Worm (Caenorhabditis elegans): ENCODE results near the gene F37C4.5.

Gene F37C4.5

DNA sequence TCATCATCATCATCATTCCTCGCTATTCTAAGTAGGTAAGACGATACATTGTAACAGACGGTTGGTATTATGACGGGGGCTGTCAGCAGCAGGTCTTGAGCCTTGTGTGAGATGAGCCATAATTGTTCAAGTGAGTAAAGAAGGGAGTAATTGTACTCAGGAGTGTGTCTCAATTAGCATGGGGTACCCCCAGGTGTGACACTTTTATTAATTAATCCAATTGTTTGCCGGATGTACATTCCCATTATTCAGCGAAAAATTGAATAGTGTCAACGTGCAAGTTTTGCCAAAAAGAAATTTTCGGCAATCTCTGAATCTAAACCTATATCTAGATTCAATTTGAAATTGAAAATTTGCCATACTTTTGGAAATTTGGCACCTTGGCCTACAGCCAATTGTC, 24.6 kb downstream of the F37C4.5 start:
- TF ChIP-seq F49E8.2 (tag; optimal IDR thresholded peaks at IDR 0.05; ENCODE audit: insufficient read depth): no peak
- no peak for TF ChIP-seq F37B4.10 (GFP tag; IDR thresholded peaks at IDR 0.05)
- no peak for TF ChIP-seq mcd-1 (GFP tag; IDR thresholded peaks at IDR 0.05)

DNA sequence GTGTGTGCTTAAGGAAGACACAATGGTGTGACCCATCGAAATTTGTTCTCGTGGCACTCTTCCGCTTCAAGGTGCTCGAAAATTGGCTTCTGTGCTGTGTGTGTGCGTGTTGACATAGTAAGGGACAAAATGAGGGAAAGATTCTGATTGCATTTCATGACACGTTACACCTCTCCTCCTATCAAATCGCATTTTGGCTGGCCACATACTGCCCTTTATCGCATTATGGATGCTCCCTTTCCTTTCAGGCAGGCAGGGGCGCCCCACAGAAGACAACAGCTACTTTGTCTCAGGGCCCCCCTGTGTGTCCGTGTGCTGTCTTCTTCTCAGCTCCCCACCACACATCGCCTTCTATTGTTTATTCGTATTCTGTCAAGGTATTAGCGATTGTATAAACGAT, 26.1 kb downstream of the F37C4.5 start:
- no peak for TF ChIP-seq F55B11.4 (tag; optimal IDR thresholded peaks at IDR 0.05; ENCODE audit: borderline replicate concordance, insufficient read depth)
- no peak for TF ChIP-seq cebp-2 (GFP tag; IDR thresholded peaks at IDR 0.05)
- no peak for TF ChIP-seq egl-44 (GFP tag; IDR thresholded peaks at IDR 0.05)
- TF ChIP-seq ztf-26 (tag; optimal IDR thresholded peaks at IDR 0.05): no peak
- TF ChIP-seq madf-3 (GFP tag; IDR thresholded peaks at IDR 0.05): 0 out of 2 replicates have a peak, but pooled peaks have one; percentile 19
- TF ChIP-seq attf-3 (GFP tag; conservative IDR thresholded peaks at IDR 0.05): no peak
- TF ChIP-seq F57C9.4 (tag; optimal IDR thresholded peaks at IDR 0.05): no peak
- TF ChIP-seq bed-1 (GFP tag; IDR thresholded peaks at IDR 0.05): no peak
- peak; percentile 40; the same call in 1 of the 2 replicates for TF ChIP-seq zfh-2 (GFP tag; conservative IDR thresholded peaks at IDR 0.05)
- no peak for TF ChIP-seq madf-10 (tag; optimal IDR thresholded peaks at IDR 0.05)

DNA sequence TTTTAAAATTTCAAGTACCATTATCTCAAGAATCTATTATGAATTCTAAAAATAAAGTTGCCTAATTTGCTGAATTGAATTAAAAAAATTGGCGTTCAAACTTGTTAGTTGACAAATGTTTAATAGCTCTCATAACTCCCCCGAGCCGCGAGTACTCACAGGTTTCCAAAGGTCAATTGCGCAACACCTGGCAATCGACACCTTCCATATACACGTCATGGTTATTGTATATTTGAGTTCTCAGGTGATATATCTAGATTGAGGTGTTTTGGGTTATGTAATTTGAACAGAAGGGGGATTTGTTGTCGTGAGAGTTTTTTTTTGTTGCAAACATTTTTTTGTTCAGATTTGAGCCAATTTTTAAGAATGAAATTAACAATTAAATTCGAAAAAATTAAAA, 29.0 kb downstream of the F37C4.5 start:
- TF ChIP-seq nhr-179 (tag; optimal IDR thresholded peaks at IDR 0.05) (no peak), tlf-1 (GFP tag; optimal IDR thresholded peaks at IDR 0.05) (no peak), rec-8 (tag; optimal IDR thresholded peaks at IDR 0.05) (no peak)

ce11 chrIV:3844004-3844403, 29.6 kb downstream of the F37C4.5 start:
- TF ChIP-seq unc-130 (GFP tag; optimal IDR thresholded peaks at IDR 0.05) (no peak), bed-2 (GFP tag; IDR thresholded peaks at IDR 0.05) (no peak), egl-18 (GFP tag; IDR thresholded peaks at IDR 0.05) (no peak), mes-4 (tag; optimal IDR thresholded peaks at IDR 0.05) (no peak), nhr-80 (tag; optimal IDR thresholded peaks at IDR 0.05) (no peak), unc-62 (GFP tag; optimal IDR thresholded peaks at IDR 0.05) (no peak), Y56A3A.18 (GFP tag; IDR thresholded peaks at IDR 0.05) (no peak), snpc-3.4 (tag; optimal IDR thresholded peaks at IDR 0.05) (no peak), him-1 (tag; optimal IDR thresholded peaks at IDR 0.05) (no peak), T07F8.4 (tag; optimal IDR thresholded peaks at IDR 0.05) (no peak), chd-7 (tag; optimal IDR thresholded peaks at IDR 0.05) (no peak), ztf-22 (GFP tag; optimal IDR thresholded peaks at IDR 0.05) (no peak), Y53G8AR.9 (GFP tag; conservative IDR thresholded peaks at IDR 0.05) (no peak), bed-1 (GFP tag; IDR thresholded peaks at IDR 0.05) (no peak)

DNA sequence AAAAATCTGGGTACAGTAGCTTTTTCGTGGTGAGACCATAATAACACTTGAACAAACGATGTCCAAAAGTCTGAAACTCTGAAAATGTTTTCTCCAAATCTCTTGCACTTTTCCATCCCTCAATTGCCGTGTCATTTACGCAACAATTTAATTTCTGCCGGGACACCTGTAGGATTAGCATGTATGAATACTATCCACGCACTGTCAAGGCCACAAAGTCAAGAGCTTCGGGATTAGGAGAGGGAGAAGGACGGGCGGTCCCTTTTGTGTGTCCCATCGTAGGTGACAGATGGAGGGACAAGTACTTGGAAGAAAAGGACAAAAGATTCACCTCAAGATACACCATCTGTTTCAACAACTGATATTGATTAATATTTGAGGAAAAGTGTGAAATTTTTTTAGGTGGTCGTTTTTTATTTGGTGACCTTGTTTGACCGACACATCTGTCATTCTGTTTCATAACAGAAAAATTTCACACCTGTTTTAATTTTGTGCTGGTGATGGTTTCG, 30.5 kb downstream of the F37C4.5 start:
- TF ChIP-seq aptf-2 (GFP tag; conservative IDR thresholded peaks at IDR 0.05) (no peak), athp-1 (tag; optimal IDR thresholded peaks at IDR 0.05) (no peak), pha-4 (tag; optimal IDR thresholded peaks at IDR 0.05) (no peak), ets-4 (GFP tag; optimal IDR thresholded peaks at IDR 0.05) (no peak), nhr-90 (tag; optimal IDR thresholded peaks at IDR 0.05) (no peak), ztf-18 (tag; optimal IDR thresholded peaks at IDR 0.05) (no peak), dpff-1 (tag; optimal IDR thresholded peaks at IDR 0.05) (no peak), ztf-22 (GFP tag; optimal IDR thresholded peaks at IDR 0.05) (no peak), lir-1 (GFP tag; conservative IDR thresholded peaks at IDR 0.05) (no peak)

Data from whole organism, young adult.